Fruit fly (Drosophila melanogaster) whole organism, embryonic: ENCODE data around the gene CG8319.

Experiments
- ATbp ChIP-seq: fragments of 200-800 bp; sonication (Bioruptor generic); optimal IDR thresholded peaks from 2 replicates; lab custom pipeline; 2017; ENCODE audit warnings: missing biosample characterization, mild to moderate bottlenecking, missing genetic modification characterization, missing genetic modification reagents
- CG10321 ChIP-seq: fragments of 200-800 bp; sonication (Bioruptor generic); IDR thresholded peaks from 2 replicates; pipeline ENCODE4 v1.3.6; 2022; ENCODE audit warnings: missing biosample characterization, missing genetic modification characterization
- CG10565 ChIP-seq: fragments of 200-800 bp; sonication (Bioruptor generic); optimal IDR thresholded peaks from 3 replicates; lab custom pipeline; 2016; ENCODE audit warnings: missing biosample characterization, mild to moderate bottlenecking, missing genetic modification characterization
- CG11085 ChIP-seq: fragments of 200-800 bp; sonication (Bioruptor generic); IDR thresholded peaks from 2 replicates; pipeline ENCODE4 v1.3.6; 2022; ENCODE audit warnings: missing biosample characterization, missing genetic modification characterization
- CG11560 ChIP-seq: fragments of 200-800 bp; sonication (Bioruptor generic); IDR thresholded peaks from 3 replicates; pipeline ENCODE4 v1.3.6; 2022; ENCODE audit warnings: missing biosample characterization, missing genetic modification characterization
- CG13775 ChIP-seq: fragments of 200-800 bp; sonication (Bioruptor generic); optimal IDR thresholded peaks from 3 replicates; lab custom pipeline; 2017; ENCODE audit warnings: missing biosample characterization, mild to moderate bottlenecking, missing genetic modification characterization
- CG14710 ChIP-seq: fragments of 200-800 bp; sonication (Bioruptor generic); optimal IDR thresholded peaks from 3 replicates; lab custom pipeline; 2019; ENCODE audit warnings: missing biosample characterization, mild to moderate bottlenecking, missing genetic modification characterization, moderate library complexity
- CG18011 ChIP-seq: fragments of 200-800 bp; sonication (Bioruptor generic); optimal IDR thresholded peaks from 2 replicates; lab custom pipeline; 2017; ENCODE audit warnings: missing biosample characterization, missing genetic modification characterization, mild to moderate bottlenecking, moderate library complexity, missing genotype
- CG18262 ChIP-seq: fragments of 200-800 bp; optimal IDR thresholded peaks from 3 replicates; lab custom pipeline; 2019; ENCODE audit warnings: missing biosample characterization, mild to moderate bottlenecking, missing genetic modification characterization, moderate library complexity
- CG3407 ChIP-seq: fragments of 200-800 bp; sonication (Bioruptor generic); optimal IDR thresholded peaks from 2 replicates; lab custom pipeline; 2018; ENCODE audit warnings: missing biosample characterization, mild to moderate bottlenecking, missing genetic modification characterization
- CG42726 ChIP-seq: fragments of 200-800 bp; sonication (Bioruptor generic); IDR thresholded peaks from 2 replicates; pipeline ENCODE4 v1.3.6; 2022; ENCODE audit warnings: missing biosample characterization, missing genetic modification characterization; ENCODE audit not compliant: partially characterized antibody
- CG5245 ChIP-seq: fragments of 200-800 bp; sonication (Bioruptor generic); optimal IDR thresholded peaks from 3 replicates; lab custom pipeline; 2016; ENCODE audit warnings: missing biosample characterization, missing genetic modification characterization
- CG5953 ChIP-seq: fragments of 200-800 bp; sonication (Bioruptor generic); IDR thresholded peaks from 2 replicates; pipeline ENCODE4 v1.3.6; 2022; ENCODE audit warnings: missing biosample characterization, missing genetic modification characterization
- CG6683 ChIP-seq: fragments of 200-800 bp; sonication (Bioruptor generic); optimal IDR thresholded peaks from 2 replicates; lab custom pipeline; 2017; ENCODE audit warnings: missing biosample characterization, mild to moderate bottlenecking, missing genetic modification characterization, missing genetic modification reagents
- CG6791 ChIP-seq: fragments of 200-800 bp; sonication (Bioruptor generic); IDR thresholded peaks from 3 replicates; pipeline ENCODE4 v1.3.6; 2022; ENCODE audit warnings: missing biosample characterization, missing genetic modification characterization; ENCODE audit not compliant: partially characterized antibody
- CG6813 ChIP-seq: fragments of 200-800 bp; sonication (Bioruptor generic); optimal IDR thresholded peaks from 2 replicates; lab custom pipeline; 2017; ENCODE audit warnings: missing biosample characterization, missing genetic modification characterization, mild to moderate bottlenecking, moderate library complexity, missing genetic modification reagents
- CG8290 ChIP-seq, 3 experiments: fragments of 200-800 bp; sonication (Bioruptor generic); optimal IDR thresholded peaks; 2 replicates each; lab custom pipeline; 2016 to 2019; ENCODE audit warnings: missing biosample characterization in 3 of 3, missing genetic modification characterization in 3 of 3, mild to moderate bottlenecking in 2 of 3, moderate library complexity in 1 of 3
- CG8765 ChIP-seq: fragments of 200-800 bp; sonication (Bioruptor generic); IDR thresholded peaks from 2 replicates; pipeline ENCODE4 v1.3.6; 2022; ENCODE audit warnings: missing biosample characterization, missing genetic modification characterization
- CG9609 ChIP-seq: fragments of 200-800 bp; sonication (Bioruptor generic); optimal IDR thresholded peaks from 3 replicates; lab custom pipeline; 2016; ENCODE audit warnings: missing biosample characterization, missing genetic modification characterization
- CG9817 ChIP-seq: fragments of 200-800 bp; sonication (Bioruptor generic); optimal IDR thresholded peaks from 2 replicates; lab custom pipeline; 2018; ENCODE audit warnings: missing biosample characterization, mild to moderate bottlenecking, missing genetic modification characterization, moderate library complexity
- CG9932 ChIP-seq: fragments of 200-800 bp; sonication (Bioruptor generic); IDR thresholded peaks from 2 replicates; pipeline ENCODE4 v1.3.6; 2022; ENCODE audit warnings: missing biosample characterization, missing genetic modification characterization
- CHES-1-like ChIP-seq: fragments of 200-800 bp; sonication (Bioruptor generic); optimal IDR thresholded peaks from 2 replicates; lab custom pipeline; 2016; ENCODE audit warnings: missing biosample characterization, missing genetic modification characterization
- Dbx ChIP-seq: fragments of 200-800 bp; sonication (Bioruptor generic); IDR thresholded peaks from 3 replicates; pipeline ENCODE4 v1.3.6; 2022; ENCODE audit warnings: missing biosample characterization, missing genetic modification characterization
- E2f1 ChIP-seq: fragments of 200-800 bp; sonication (Bioruptor generic); IDR thresholded peaks from 2 replicates; pipeline ENCODE4 v1.3.6; 2022; ENCODE audit warnings: missing biosample characterization, missing genetic modification characterization
- H2.0 ChIP-seq: fragments of 200-800 bp; sonication (Bioruptor generic); IDR thresholded peaks from 2 replicates; pipeline ENCODE4 v1.3.6; 2022; ENCODE audit warnings: missing biosample characterization, missing genetic modification characterization
- Lim3 ChIP-seq: fragments of 200-800 bp; sonication (Bioruptor generic); IDR thresholded peaks from 2 replicates; pipeline ENCODE4 v1.3.6; 2022; ENCODE audit warnings: missing biosample characterization, missing genetic modification characterization
- Myb ChIP-seq: fragments of 200-800 bp; sonication (Bioruptor generic); optimal IDR thresholded peaks from 2 replicates; lab custom pipeline; 2016; ENCODE audit warnings: missing biosample characterization, missing genetic modification characterization
- Nf-YC ChIP-seq: fragments of 200-800 bp; optimal IDR thresholded peaks from 3 replicates; lab custom pipeline; 2019; ENCODE audit warnings: missing biosample characterization, mild to moderate bottlenecking, missing genetic modification characterization, moderate library complexity
- Opbp ChIP-seq: fragments of 200-800 bp; sonication (Bioruptor generic); IDR thresholded peaks from 3 replicates; pipeline ENCODE4 v1.3.6; 2022; ENCODE audit warnings: missing biosample characterization, missing genetic modification characterization; ENCODE audit not compliant: partially characterized antibody
- Stat92E ChIP-seq, 3 experiments: fragments of >200 bp in 2 of 3; fragments of 200-800 bp in 1 of 3; sonication (Bioruptor generic) in 1 of 3; optimal IDR thresholded peaks; 2 replicates each; lab custom pipeline; 2017 to 2019; ENCODE audit warnings: missing biosample characterization in 3 of 3, missing genetic modification characterization in 3 of 3, mild to moderate bottlenecking in 1 of 3, moderate library complexity in 1 of 3
- Taf1 ChIP-seq: fragments of 200-800 bp; sonication (Bioruptor generic); IDR thresholded peaks from 2 replicates; pipeline ENCODE4 v1.3.6; 2022; ENCODE audit warnings: missing biosample characterization, missing genetic modification characterization
- Xrp1 ChIP-seq: fragments of 200-800 bp; sonication (Bioruptor generic); IDR thresholded peaks from 2 replicates; pipeline ENCODE4 v1.3.6; 2022; ENCODE audit warnings: missing biosample characterization, missing genetic modification characterization
- amos ChIP-seq: fragments of 200-800 bp; sonication (Bioruptor generic); IDR thresholded peaks from 2 replicates; pipeline ENCODE4 v1.3.6; 2022; ENCODE audit warnings: missing biosample characterization, missing genetic modification characterization; ENCODE audit not compliant: partially characterized antibody
- bowl ChIP-seq: fragments of 200-800 bp; sonication (Bioruptor generic); IDR thresholded peaks from 2 replicates; pipeline ENCODE4 v1.3.6; 2022; ENCODE audit warnings: missing biosample characterization, missing genetic modification characterization
- bsh ChIP-seq, 2 experiments: fragments of 200-800 bp; sonication (Bioruptor generic); optimal IDR thresholded peaks; 2 replicates each; lab custom pipeline; 2017 to 2018; ENCODE audit warnings: mild to moderate bottlenecking in 2 of 2, missing biosample characterization in 2 of 2, missing genetic modification characterization in 2 of 2, moderate library complexity in 1 of 2
- crol ChIP-seq: fragments of 200-800 bp; sonication (Bioruptor generic); IDR thresholded peaks from 2 replicates; pipeline ENCODE4 v1.3.6; 2022; ENCODE audit warnings: missing biosample characterization, missing genetic modification characterization
- fd3F ChIP-seq: fragments of 200-800 bp; sonication (Bioruptor generic); optimal IDR thresholded peaks from 2 replicates; lab custom pipeline; 2018; ENCODE audit warnings: missing biosample characterization, mild to moderate bottlenecking, missing genetic modification characterization, moderate library complexity
- ken ChIP-seq: fragments of 200-800 bp; sonication (Bioruptor generic); IDR thresholded peaks from 3 replicates; pipeline ENCODE4 v1.3.6; 2022; ENCODE audit warnings: missing biosample characterization, missing genetic modification characterization
- otp ChIP-seq: fragments of 200-800 bp; sonication (Bioruptor generic); IDR thresholded peaks from 3 replicates; pipeline ENCODE4, ENCODE4 v1.3.6; 2022; ENCODE audit warnings: missing biosample characterization, missing genetic modification characterization
- pum ChIP-seq: fragments of 200-800 bp; sonication (Bioruptor generic); optimal IDR thresholded peaks from 2 replicates; lab custom pipeline; 2016; ENCODE audit warnings: missing biosample characterization, missing genetic modification characterization
- tgo ChIP-seq: fragments of 200-800 bp; sonication (Bioruptor generic); IDR thresholded peaks from 3 replicates; pipeline ENCODE4 v1.3.6; 2022; ENCODE audit warnings: missing biosample characterization, missing genetic modification characterization
- trh ChIP-seq: fragments of 200-800 bp; sonication (Bioruptor generic); optimal IDR thresholded peaks from 2 replicates; lab custom pipeline; 2016; ENCODE audit warnings: missing biosample characterization, missing genetic modification characterization
- ttk ChIP-seq: fragments of 200-800 bp; sonication (Bioruptor generic); IDR thresholded peaks from 2 replicates; pipeline ENCODE4 v2.1.2; 2022; ENCODE audit warnings: missing biosample characterization, missing genetic modification characterization
- tx ChIP-seq: fragments of 200-800 bp; sonication (Bioruptor generic); optimal IDR thresholded peaks from 2 replicates; lab custom pipeline; 2016; ENCODE audit warnings: missing biosample characterization, missing genetic modification characterization
- vfl ChIP-seq: fragments of 200-800 bp; sonication (Bioruptor generic); optimal IDR thresholded peaks from 2 replicates; lab custom pipeline; 2016; ENCODE audit warnings: missing biosample characterization, missing genetic modification characterization
- vvl ChIP-seq: fragments of 200-800 bp; sonication (Bioruptor generic); IDR thresholded peaks from 2 replicates; pipeline ENCODE4 v1.3.6; 2022; ENCODE audit warnings: missing biosample characterization, missing genetic modification characterization
- wor ChIP-seq: fragments of 200-800 bp; sonication (Bioruptor generic); IDR thresholded peaks from 2 replicates; pipeline ENCODE4 v1.3.6; 2022; ENCODE audit warnings: missing biosample characterization, missing genetic modification characterization
- yki ChIP-seq: fragments of >200 bp; optimal IDR thresholded peaks from 3 replicates; lab custom pipeline; 2018

Gene CG8319

DNA sequence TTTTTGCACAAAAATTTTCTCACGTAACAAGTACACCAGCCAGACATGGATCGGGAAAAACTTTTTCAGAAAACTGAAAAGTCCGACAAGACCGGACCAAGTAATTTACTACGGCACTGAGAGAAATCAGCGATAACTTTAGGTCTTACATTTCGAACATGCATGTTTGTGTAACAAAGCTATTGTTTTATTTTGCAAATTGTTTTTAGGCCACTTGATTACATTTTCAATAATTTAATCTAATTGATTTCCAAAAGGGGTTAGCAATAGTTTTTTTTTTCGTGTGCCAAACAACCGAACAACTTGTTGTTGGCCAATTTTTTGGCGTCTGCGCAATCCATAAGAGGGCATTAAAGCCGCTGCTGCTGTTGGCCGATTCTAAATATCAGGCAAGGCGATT, 14.0 kb upstream of the CG8319 start (continued):
- TF ChIP-seq CG13775: peak; percentile 22
- peak; percentile 63 for TF ChIP-seq CG5245 (GFP tag; lab: Kevin White, UChicago)

DNA sequence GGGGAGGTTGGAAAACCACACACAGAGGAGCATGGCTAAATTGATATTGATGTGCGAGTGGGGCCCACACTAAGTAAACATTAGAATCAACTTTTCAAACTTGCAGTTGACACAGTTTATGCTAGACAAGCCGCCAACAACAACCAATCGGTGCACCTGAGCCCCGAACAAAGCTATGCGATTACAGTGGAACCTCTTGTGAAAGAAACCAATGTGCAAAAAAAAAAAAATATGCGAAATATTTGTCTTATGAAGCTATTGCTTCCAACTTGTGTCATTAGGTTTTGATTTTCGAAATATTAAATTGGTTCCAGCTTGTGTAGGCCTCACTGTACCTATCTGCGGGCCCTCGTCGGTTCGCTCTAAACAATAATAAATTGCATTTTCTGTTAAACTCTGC, 8.8 kb upstream of the CG8319 start:
- TF ChIP-seq CG11560 (tag; lab: Robert Waterston, UW) (peak; percentile 34; the same call in 1 of the 3 replicates), CG3407 (GFP tag; lab: Kevin White, UChicago) (peak; percentile 61), Nf-YC (tag; lab: Kevin White, UChicago) (peak; percentile 16), pum (GFP tag; lab: Kevin White, UChicago) (peak; percentile 65), crol (peak; percentile 32; the same call in 1 of the 2 replicates), ttk (peak; percentile 87), CG18262 (tag; lab: Kevin White, UChicago) (peak; percentile 45), CG10321 (peak; percentile 35; the same call in 1 of the 2 replicates), trh (peak; percentile 23), CG18011 (no peak), CG8290 (GFP tag; optimal IDR thresholded peaks at IDR 0.05; lab: Kevin White, UChicago) (peak; percentile 49), CG8290 (tag; optimal IDR thresholded peaks at IDR 0.05; lab: Kevin White, UChicago) (peak in 1 of 2 experiments; percentile 78), fd3F (GFP tag; lab: Kevin White, UChicago) (peak; percentile 31), wor (GFP tag; lab: Robert Waterston, UW) (peak; percentile 73), E2f1 (GFP tag; lab: Robert Waterston, UW) (peak; percentile 69), CG42726 (GFP tag; lab: Robert Waterston, UW) (no peak), CG9932 (GFP tag; lab: Robert Waterston, UW) (peak; percentile 44; the same call in 1 of the 2 replicates), CG8765 (0 out of 2 replicates have a peak, but pooled peaks have one; percentile 52), vfl (GFP tag; lab: Kevin White, UChicago) (no peak), Xrp1 (peak; percentile 84), tx (GFP tag; lab: Kevin White, UChicago) (peak; percentile 50), CG5953 (GFP tag; lab: Robert Waterston, UW) (peak; percentile 79), yki (no peak), bsh (GFP tag; optimal IDR thresholded peaks at IDR 0.05; lab: Kevin White, UChicago) (peak in 1 of 2 experiments; percentile 87), Myb (GFP tag; lab: Kevin White, UChicago) (peak; percentile 31), CHES-1-like (GFP tag; lab: Kevin White, UChicago) (no peak), Opbp (no peak), Stat92E (GFP tag; optimal IDR thresholded peaks at IDR 0.05; lab: Kevin White, UChicago) (no peak), CG6683 (GFP tag; lab: Kevin White, UChicago) (peak; percentile 2), otp (GFP tag; lab: Robert Waterston, UW) (peak; percentile 74), CG9817 (tag; lab: Kevin White, UChicago) (peak; percentile 63), CG6813 (GFP tag; lab: Kevin White, UChicago) (peak; percentile 54), amos (GFP tag; lab: Robert Waterston, UW) (no peak), CG14710 (tag; lab: Kevin White, UChicago) (peak; percentile 63), vvl (GFP tag; lab: Robert Waterston, UW) (peak; percentile 90), ATbp (GFP tag; lab: Kevin White, UChicago) (peak; percentile 74), CG11085 (GFP tag; lab: Robert Waterston, UW) (peak; percentile 54), tgo (peak; percentile 84), Lim3 (GFP tag; lab: Robert Waterston, UW) (peak; percentile 20; the same call in 1 of the 2 replicates), H2.0 (peak; percentile 84), ken (GFP tag; lab: Robert Waterston, UW) (peak; percentile 82; the same call in 2 of the 3 replicates), CG9609 (GFP tag; lab: Kevin White, UChicago) (peak; percentile 70), CG10565 (GFP tag; lab: Kevin White, UChicago) (peak; percentile 10), Dbx (GFP tag; lab: Robert Waterston, UW) (0 out of 3 replicates have a peak, but pooled peaks have one; percentile 43), bowl (peak; percentile 65), CG6791 (GFP tag; lab: Robert Waterston, UW) (no peak), Taf1 (GFP tag; lab: Robert Waterston, UW) (peak; percentile 40; the same call in 1 of the 2 replicates)
